Worm (Caenorhabditis elegans) whole organism, midembryonic: ENCODE results near the gene ets-8.

Source experiments
- klf-2 ChIP-seq: fragments of 200-800 bp; sonication (Bioruptor generic); conservative IDR thresholded peaks from 2 replicates; pipeline ENCODE4 v1.3.6; 2022; ENCODE audit warnings: missing genetic modification reagents, missing genetic modification characterization, missing compliant biosample characterization
- tab-1 ChIP-seq: fragments of 200-800 bp; sonication (Bioruptor generic); IDR thresholded peaks from 2 replicates; pipeline ENCODE4 v1.3.6; 2022; ENCODE audit warnings: missing genetic modification characterization, missing compliant biosample characterization

- TF ChIP-seq tab-1 (GFP tag; lab: Robert Waterston, UW) = no peak
- TF ChIP-seq klf-2 (GFP tag; lab: Robert Waterston, UW) = no peak
Observed at ce11 chrIV:1147594-1147993, 12.7 kb downstream of the ets-8 start.
